Fruit fly (Drosophila melanogaster): ENCODE results near the gene PKD.

The PKD gene

dm6 chr3R:18314824-18315690, 850 bp upstream of the PKD start:
- TF ChIP-seq Hr78 (GFP tag; optimal IDR thresholded peaks at IDR 0.05) = no peak
- TF ChIP-seq Vsx2 (GFP tag; optimal IDR thresholded peaks at IDR 0.05; ENCODE audit: partially characterized antibody) = no peak
- no peak for TF ChIP-seq rgr (GFP tag; optimal IDR thresholded peaks at IDR 0.05)
- no peak for TF ChIP-seq woc (GFP tag; optimal IDR thresholded peaks at IDR 0.05)
- TF ChIP-seq fru (GFP tag; optimal IDR thresholded peaks at IDR 0.05) = no peak
- TF ChIP-seq jim (GFP tag; optimal IDR thresholded peaks at IDR 0.05) = no peak
- TF ChIP-seq CG9705 (GFP tag; optimal IDR thresholded peaks at IDR 0.05) = no peak
- TF ChIP-seq Mio (GFP tag; optimal IDR thresholded peaks at IDR 0.05) = no peak
- TF ChIP-seq N (GFP tag; optimal IDR thresholded peaks at IDR 0.05) = no peak
- no peak for TF ChIP-seq dsf (GFP tag; optimal IDR thresholded peaks at IDR 0.05; ENCODE audit: borderline replicate concordance)
- TF ChIP-seq Myc (optimal IDR thresholded peaks at IDR 0.05) = no peak

dm6 chr3R:18312761-18313160, 1.4 kb downstream of the PKD start:
- TF ChIP-seq Dif (GFP tag; optimal IDR thresholded peaks at IDR 0.05; ENCODE audit: partially characterized antibody) (no peak), Rel (GFP tag; optimal IDR thresholded peaks at IDR 0.05) (no peak), Rel (tag; optimal IDR thresholded peaks at IDR 0.05) (peak; percentile 20), dl (GFP tag; optimal IDR thresholded peaks at IDR 0.05; ENCODE audit: insufficient read depth in 1 of 2, partially characterized antibody in 2 of 2) (no peak), CG32264 (GFP tag; optimal IDR thresholded peaks at IDR 0.05) (no peak)

dm6 chr3R:18311368-18311919, 2.8 kb downstream of the PKD start:
- peak; percentile 25 for TF ChIP-seq OdsH (GFP tag; optimal IDR thresholded peaks at IDR 0.05)
- TF ChIP-seq fru (GFP tag; optimal IDR thresholded peaks at IDR 0.05) = peak; percentile 23
- no peak for TF ChIP-seq dmrt93B (GFP tag; optimal IDR thresholded peaks at IDR 0.05)
- no peak for TF ChIP-seq Abd-B (GFP tag; optimal IDR thresholded peaks at IDR 0.05)
- TF ChIP-seq CrebA (GFP tag; optimal IDR thresholded peaks at IDR 0.05; ENCODE audit: borderline replicate concordance) = no peak
- peak; percentile 60 for TF ChIP-seq HLH106 (tag; optimal IDR thresholded peaks at IDR 0.05)
- TF ChIP-seq psq (GFP tag; optimal IDR thresholded peaks at IDR 0.05) = peak; percentile 67
- no peak for TF ChIP-seq Hr78 (GFP tag; optimal IDR thresholded peaks at IDR 0.05)
- TF ChIP-seq usp (GFP tag; optimal IDR thresholded peaks at IDR 0.05) = no peak
- no peak for TF ChIP-seq Hnf4 (GFP tag; optimal IDR thresholded peaks at IDR 0.05)
- no peak for TF ChIP-seq sv (GFP tag; optimal IDR thresholded peaks at IDR 0.05)
- TF ChIP-seq Dfd (GFP tag; optimal IDR thresholded peaks at IDR 0.05) = no peak
- peak; percentile 73 for TF ChIP-seq Hr83 (GFP tag; optimal IDR thresholded peaks at IDR 0.05; ENCODE audit: poor library complexity, severe bottlenecking)
- TF ChIP-seq woc (GFP tag; optimal IDR thresholded peaks at IDR 0.05) = peak; percentile 27
- TF ChIP-seq GATAd (GFP tag; optimal IDR thresholded peaks at IDR 0.05) = no peak
- TF ChIP-seq Jra (GFP tag; optimal IDR thresholded peaks at IDR 0.05) = no peak
- no peak for TF ChIP-seq Mio (GFP tag; optimal IDR thresholded peaks at IDR 0.05)
- no peak for TF ChIP-seq Vsx2 (GFP tag; optimal IDR thresholded peaks at IDR 0.05; ENCODE audit: partially characterized antibody)
- no peak for TF ChIP-seq lola (GFP tag; optimal IDR thresholded peaks at IDR 0.05)
- peak; percentile 92 for TF ChIP-seq jim (GFP tag; optimal IDR thresholded peaks at IDR 0.05)
- TF ChIP-seq CG32264 (GFP tag; optimal IDR thresholded peaks at IDR 0.05) = no peak
- TF ChIP-seq dsf (GFP tag; optimal IDR thresholded peaks at IDR 0.05; ENCODE audit: borderline replicate concordance) = no peak
- TF ChIP-seq dl (GFP tag; optimal IDR thresholded peaks at IDR 0.05; ENCODE audit: insufficient read depth in 1 of 2, partially characterized antibody in 2 of 2) = peak in 1 of 2 experiments; percentile 46
- TF ChIP-seq pan (optimal IDR thresholded peaks at IDR 0.05) = no peak
- TF ChIP-seq CG9705 (GFP tag; optimal IDR thresholded peaks at IDR 0.05) = no peak
- no peak for TF ChIP-seq br (GFP tag; optimal IDR thresholded peaks at IDR 0.05)
- peak; percentile 11 for TF ChIP-seq rgr (GFP tag; optimal IDR thresholded peaks at IDR 0.05)
- peak; percentile 80 for TF ChIP-seq Sp1 (GFP tag; optimal IDR thresholded peaks at IDR 0.05)
- peak in 1 of 2 experiments; percentile 52 for TF ChIP-seq foxo (GFP tag; optimal IDR thresholded peaks at IDR 0.05)
- peak; percentile 75 for TF ChIP-seq Dif (GFP tag; optimal IDR thresholded peaks at IDR 0.05; ENCODE audit: partially characterized antibody)
- no peak for TF ChIP-seq Rel (GFP tag; optimal IDR thresholded peaks at IDR 0.05)
- no peak for TF ChIP-seq Rel (tag; optimal IDR thresholded peaks at IDR 0.05)
